Worm (Caenorhabditis elegans): ENCODE data around the gene npr-39.
"Not testable (repeated sequence)": the region's sequence is repeated elsewhere in the genome, so short reads cannot be mapped to it uniquely, and the experiment has no call there.

DNA sequence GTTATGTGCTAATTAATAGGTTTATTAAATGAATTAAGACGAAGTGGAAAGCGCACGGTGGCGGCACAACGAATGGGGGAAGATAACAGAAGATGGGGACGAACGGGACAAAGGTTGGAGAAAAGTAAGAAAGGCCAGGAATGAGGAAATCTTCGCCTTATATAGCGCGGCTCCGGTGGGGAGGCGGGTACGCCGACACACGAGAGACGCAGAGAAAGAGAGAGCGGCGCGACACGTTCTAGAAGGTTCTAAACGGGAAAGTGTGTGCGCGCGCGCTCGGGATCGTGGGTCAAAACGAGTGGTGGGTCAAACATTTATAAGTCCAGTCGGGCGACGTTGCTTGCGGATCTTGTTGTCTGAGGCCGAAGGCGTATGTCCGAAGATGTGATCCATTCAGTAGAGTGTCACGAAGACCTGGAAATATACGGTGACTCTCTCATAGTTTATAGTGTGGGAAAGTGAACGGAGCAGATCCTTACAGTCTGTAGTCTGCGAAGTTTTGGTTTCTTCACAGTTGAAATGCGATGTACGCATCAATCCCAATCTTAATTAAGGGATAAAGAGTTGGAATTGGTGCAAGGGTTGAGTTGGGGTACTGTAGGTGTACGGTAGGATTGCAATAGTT, 17.6 kb upstream of the npr-39 start:
- not testable (repeated sequence) for TF ChIP-seq ama-1 (optimal IDR thresholded peaks at IDR 0.05); Y75B8A.6 (GFP tag; IDR thresholded peaks at IDR 0.05); unc-62 (GFP tag; optimal IDR thresholded peaks at IDR 0.05 in 1 of 2); unc-62 (tag; optimal IDR thresholded peaks at IDR 0.05); tra-1 (GFP tag; IDR thresholded peaks at IDR 0.05); snpc-4 (tag; optimal IDR thresholded peaks at IDR 0.05); zag-1 (tag; optimal IDR thresholded peaks at IDR 0.05); egl-43 (GFP tag; IDR thresholded peaks at IDR 0.05); fkh-10 (GFP tag; optimal IDR thresholded peaks at IDR 0.05); madf-5 (GFP tag; IDR thresholded peaks at IDR 0.05); mdl-1 (tag; optimal IDR thresholded peaks at IDR 0.05); nhr-77 (tag; optimal IDR thresholded peaks at IDR 0.05)

Data from whole organism, L4 larva.